Worm (Caenorhabditis elegans): Measurements from ENCODE around the gene ceh-82.
A peak's percentile ranks its signal among the peaks of the same experiment; 100 is the strongest.

ceh-82 gene

DNA sequence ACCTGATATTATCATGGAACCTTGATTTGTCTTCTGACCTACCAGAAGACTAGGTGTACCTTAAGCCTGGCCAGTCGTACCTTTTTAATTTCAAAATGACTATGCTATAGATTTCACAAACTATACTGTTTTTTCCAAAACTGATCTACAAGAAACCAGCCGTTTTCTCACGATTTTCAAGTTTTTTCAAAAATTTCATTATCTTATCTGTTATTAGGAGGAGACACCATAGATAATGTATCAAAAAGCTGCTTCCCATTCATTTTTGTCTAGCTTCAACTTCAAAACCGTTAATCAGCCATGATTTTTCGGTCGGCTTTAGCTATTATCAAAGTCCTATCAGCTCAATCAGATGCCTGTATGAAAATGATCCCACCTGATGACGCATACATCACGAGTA, 10.5 kb downstream of the ceh-82 start, which contains the start of gene F36H5.12:
Gene F36H5.12 (plus strand): TSS at position 301 of the 400 bp plus-strand sequence.
- no peak for TF ChIP-seq sdz-12 (GFP tag; optimal IDR thresholded peaks at IDR 0.05)
- TF ChIP-seq hif-1 (tag; optimal IDR thresholded peaks at IDR 0.05): no peak
- TF ChIP-seq ctbp-1 (GFP tag; IDR thresholded peaks at IDR 0.05): no peak
- no peak for TF ChIP-seq hmg-1.1 (GFP tag; IDR thresholded peaks at IDR 0.05)

DNA sequence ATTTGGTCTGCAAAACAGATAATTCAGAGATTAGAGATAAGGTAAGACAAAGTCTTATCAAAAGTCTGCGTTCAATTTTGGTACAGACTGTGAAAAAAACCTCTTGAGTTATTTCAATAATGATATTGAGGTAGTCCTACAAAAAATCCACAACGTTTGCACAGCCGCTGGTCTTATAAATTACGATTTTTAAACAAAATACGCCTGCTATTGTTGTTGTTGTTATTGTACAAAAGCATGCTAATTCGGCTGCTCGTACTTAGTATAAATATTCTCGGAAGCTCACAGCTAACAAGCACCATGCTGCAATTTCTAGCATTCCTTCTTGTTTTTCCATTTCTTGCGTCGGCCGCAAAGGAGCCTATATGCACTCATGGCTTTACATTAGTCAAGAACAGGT, 12.2 kb downstream of the ceh-82 start, which contains the start of gene clec-19:
Gene clec-19 (plus strand): TSS at position 301 of the 400 bp plus-strand sequence.
- TF ChIP-seq F37D6.2 (tag; optimal IDR thresholded peaks at IDR 0.05) (no peak), R02D3.7 (tag; optimal IDR thresholded peaks at IDR 0.05) (no peak), mdl-1 (tag; optimal IDR thresholded peaks at IDR 0.05) (no peak), tag-97 (GFP tag; IDR thresholded peaks at IDR 0.05) (no peak), T20F7.1 (GFP tag; optimal IDR thresholded peaks at IDR 0.05) (no peak), F10B5.3 (tag; optimal IDR thresholded peaks at IDR 0.05) (no peak), lin-1 (GFP tag; IDR thresholded peaks at IDR 0.05) (no peak), hif-1 (tag; optimal IDR thresholded peaks at IDR 0.05) (no peak), D1046.2 (GFP tag; IDR thresholded peaks at IDR 0.05) (no peak), nhr-42 (GFP tag; IDR thresholded peaks at IDR 0.05) (no peak), unc-39 (tag; optimal IDR thresholded peaks at IDR 0.05) (no peak), dmd-8 (GFP tag; IDR thresholded peaks at IDR 0.05) (no peak), T26A8.4 (GFP tag; IDR thresholded peaks at IDR 0.05) (no peak), ces-1 (GFP tag; optimal IDR thresholded peaks at IDR 0.05) (no peak), pha-4 (GFP tag; IDR thresholded peaks at IDR 0.05) (no peak), pha-4 (tag; optimal IDR thresholded peaks at IDR 0.05) (no peak), attf-4 (tag; optimal IDR thresholded peaks at IDR 0.05) (no peak), nhr-10 (tag; optimal IDR thresholded peaks at IDR 0.05) (no peak), zfp-2 (tag; optimal IDR thresholded peaks at IDR 0.05) (no peak), nhr-111 (GFP tag; optimal IDR thresholded peaks at IDR 0.05) (no peak), mxl-3 (GFP tag; optimal IDR thresholded peaks at IDR 0.05) (no peak)

DNA sequence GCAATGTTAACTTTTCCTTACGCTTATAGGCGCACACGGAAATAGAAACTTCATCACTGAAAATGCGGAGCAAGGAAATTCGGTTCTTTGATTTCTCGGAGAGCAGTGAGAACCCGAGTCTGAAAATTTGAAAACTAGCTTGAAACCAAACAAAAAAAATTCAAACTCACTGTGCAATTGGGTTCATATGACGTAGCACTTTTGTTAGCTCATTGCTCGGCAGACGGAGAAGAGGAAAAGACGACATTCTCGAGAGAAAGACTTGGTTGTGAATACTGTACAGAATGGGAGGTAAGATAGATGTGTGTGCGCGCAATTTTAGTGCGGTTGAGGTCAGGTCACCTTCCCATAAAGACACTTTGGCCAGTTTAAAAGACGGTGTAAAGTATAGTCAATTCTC, 18.4 kb downstream of the ceh-82 start, which contains the start of the genes F36H5.13 and F36H5.8:
Gene F36H5.13 (minus strand): TSS at position 101 of the 400 bp plus-strand sequence.
Gene F36H5.8 (minus strand): TSS at position 274 of the 400 bp plus-strand sequence.
- no peak for TF ChIP-seq dmd-8 (GFP tag; IDR thresholded peaks at IDR 0.05)
- no peak for TF ChIP-seq snpc-4 (tag; optimal IDR thresholded peaks at IDR 0.05)
- peak; percentile 9 for TF ChIP-seq aha-1 (tag)
- TF ChIP-seq T20F7.1 (GFP tag; optimal IDR thresholded peaks at IDR 0.05): no peak
- TF ChIP-seq Y5F2A.4 (GFP tag; optimal IDR thresholded peaks at IDR 0.05): no peak
- TF ChIP-seq nhr-10 (tag; optimal IDR thresholded peaks at IDR 0.05): no peak

DNA sequence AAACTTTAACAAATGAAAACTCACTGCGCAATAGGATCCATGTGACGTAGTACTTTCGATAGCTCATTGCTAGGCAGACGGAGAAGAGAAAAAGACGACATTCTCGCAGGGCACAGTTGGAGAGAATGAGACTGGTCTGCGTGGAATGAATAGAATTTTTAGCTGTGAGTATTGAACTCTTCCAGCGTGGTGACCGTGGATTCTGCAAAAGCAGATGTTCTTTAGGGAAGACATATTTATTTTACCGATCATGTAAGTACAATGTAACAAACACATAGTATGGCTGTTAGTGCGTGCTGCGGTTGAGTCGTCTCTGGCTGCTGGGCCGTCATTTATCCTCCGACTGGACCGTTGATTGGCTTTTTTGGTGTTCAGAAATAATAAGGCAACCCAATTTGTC, 21.0 kb downstream of the ceh-82 start, which contains the start of gene F36H5.9:
Gene F36H5.9 (minus strand): TSS at position 101 of the 400 bp plus-strand sequence.
- no peak for TF ChIP-seq ceh-44 (GFP tag; IDR thresholded peaks at IDR 0.05)
- TF ChIP-seq zag-1 (tag; optimal IDR thresholded peaks at IDR 0.05): no peak
- TF ChIP-seq jun-1 (tag; optimal IDR thresholded peaks at IDR 0.05): no peak
- TF ChIP-seq nhr-237 (tag; optimal IDR thresholded peaks at IDR 0.05): no peak

DNA sequence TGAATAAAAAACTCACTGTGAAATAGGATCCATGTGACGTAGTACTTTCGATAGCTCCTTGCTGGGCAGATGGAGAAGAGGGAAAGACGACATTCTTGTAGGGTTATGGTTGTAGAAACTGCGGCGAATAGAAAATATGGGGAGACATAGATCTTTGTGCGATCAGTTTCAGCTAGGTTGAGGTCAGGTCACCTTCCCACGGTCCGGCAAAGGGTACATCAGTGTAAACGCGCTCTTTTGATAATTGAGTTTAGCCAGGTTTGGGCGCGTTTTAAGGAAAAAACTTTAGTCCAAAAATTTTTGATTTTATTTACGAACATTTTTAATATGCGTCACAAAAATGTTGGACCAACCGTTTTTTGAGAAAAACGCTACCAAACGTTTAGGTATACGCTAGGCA, 24.0 kb downstream of the ceh-82 start, which contains the start of gene F36H5.17:
Gene F36H5.17 (minus strand): TSS at position 101 of the 400 bp plus-strand sequence.
- no peak for TF ChIP-seq tra-1 (GFP tag; IDR thresholded peaks at IDR 0.05)
- TF ChIP-seq snpc-1.2 (GFP tag; IDR thresholded peaks at IDR 0.05): no peak
- TF ChIP-seq T20F7.1 (GFP tag; optimal IDR thresholded peaks at IDR 0.05): no peak
- TF ChIP-seq F37D6.2 (tag; optimal IDR thresholded peaks at IDR 0.05): no peak
- TF ChIP-seq jun-1 (tag; optimal IDR thresholded peaks at IDR 0.05): no peak

All from whole organism, L4 larva.